Fruit fly (Drosophila melanogaster): ENCODE results near the gene Atet.

Atet gene

DNA sequence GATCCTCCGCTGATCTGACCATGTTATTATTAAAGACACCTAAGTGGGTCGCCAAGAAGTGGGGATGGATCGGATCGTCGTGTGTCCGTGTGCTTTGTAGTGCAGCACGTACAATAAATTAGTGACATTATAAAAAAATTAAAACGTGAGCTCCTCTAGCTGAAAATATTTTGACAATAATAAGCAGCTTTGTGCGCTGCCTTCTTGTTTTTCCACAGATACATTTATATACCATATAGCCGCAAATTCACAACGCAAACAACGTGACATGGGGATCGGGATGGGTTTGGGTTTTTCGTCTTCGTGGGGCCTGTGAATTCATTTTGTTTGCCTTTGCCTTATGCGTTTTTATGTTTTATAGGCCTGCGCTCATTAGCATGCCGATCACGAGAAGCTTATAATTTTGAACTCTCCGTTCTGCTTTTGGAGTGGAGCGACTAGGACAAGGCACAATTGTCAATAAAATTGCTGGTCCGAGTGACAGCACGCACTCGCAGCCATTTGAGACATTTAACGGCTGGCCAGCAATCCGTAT is 32.1 kb downstream of the Atet start:
- TF ChIP-seq kni (GFP tag; optimal IDR thresholded peaks at IDR 0.05) (peak; percentile 88), Hr78 (GFP tag; optimal IDR thresholded peaks at IDR 0.05) (peak in 1 of 2 experiments; percentile 57), CG17612 (GFP tag; IDR thresholded peaks at IDR 0.05) (0 out of 2 replicates have a peak, but pooled peaks have one; percentile 29), dm (GFP tag; optimal IDR thresholded peaks at IDR 0.05) (no peak), sens (GFP tag) (peak; percentile 73), CG11696 (GFP tag; IDR thresholded peaks at IDR 0.05) (no peak), Med (GFP tag) (peak; percentile 2), vvl (GFP tag; IDR thresholded peaks at IDR 0.05) (peak; percentile 52; the same call in 1 of the 2 replicates), chinmo (GFP tag; IDR thresholded peaks at IDR 0.05; ENCODE audit: partially characterized antibody) (0 out of 4 replicates have a peak, but pooled peaks have one; percentile 59)

dm6 chr2L:4366652-4367051 is 32.9 kb downstream of the Atet start:
- TF ChIP-seq cad (GFP tag; optimal IDR thresholded peaks at IDR 0.05) (peak; percentile 68), CG10274 (GFP tag; optimal IDR thresholded peaks at IDR 0.05) (no peak), CG4424 (GFP tag; optimal IDR thresholded peaks at IDR 0.05) (no peak), Six4 (GFP tag; optimal IDR thresholded peaks at IDR 0.05) (no peak), Usf (GFP tag; optimal IDR thresholded peaks at IDR 0.05) (no peak), Deaf1 (tag; optimal IDR thresholded peaks at IDR 0.05) (no peak), Hr78 (GFP tag; optimal IDR thresholded peaks at IDR 0.05) (no peak), HLH3B (GFP tag; IDR thresholded peaks at IDR 0.05) (no peak), CG15479 (GFP tag; optimal IDR thresholded peaks at IDR 0.05) (peak; percentile 95), tll (GFP tag; optimal IDR thresholded peaks at IDR 0.05) (peak in 1 of 2 experiments; percentile 86), Ptx1 (GFP tag; IDR thresholded peaks at IDR 0.05) (no peak), pum (GFP tag; optimal IDR thresholded peaks at IDR 0.05) (no peak), twi (tag; optimal IDR thresholded peaks at IDR 0.05) (peak; percentile 88), zen (tag; optimal IDR thresholded peaks at IDR 0.05) (peak; percentile 88), schlank (tag; optimal IDR thresholded peaks at IDR 0.05) (no peak), lola (GFP tag; optimal IDR thresholded peaks at IDR 0.05) (no peak), CG2678 (tag; optimal IDR thresholded peaks at IDR 0.05) (no peak), wor (GFP tag; IDR thresholded peaks at IDR 0.05) (no peak)

dm6 chr2L:4368553-4369268 is 35.0 kb downstream of the Atet start:
- TF ChIP-seq cad (GFP tag; optimal IDR thresholded peaks at IDR 0.05) (peak; percentile 95), Doc3 (GFP tag; IDR thresholded peaks at IDR 0.05; ENCODE audit: partially characterized antibody) (no peak), gro (GFP tag; optimal IDR thresholded peaks at IDR 0.05) (no peak), p53 (GFP tag; optimal IDR thresholded peaks at IDR 0.05) (no peak), CG15479 (GFP tag; optimal IDR thresholded peaks at IDR 0.05) (peak; percentile 99), da (GFP tag; optimal IDR thresholded peaks at IDR 0.05) (no peak), CG2889 (GFP tag; IDR thresholded peaks at IDR 0.05) (no peak), Kr (GFP tag; optimal IDR thresholded peaks at IDR 0.05) (peak; percentile 70), zen (tag; optimal IDR thresholded peaks at IDR 0.05) (peak; percentile 93), Ets97D (GFP tag; optimal IDR thresholded peaks at IDR 0.05) (no peak), so (GFP tag; IDR thresholded peaks at IDR 0.05) (peak; percentile 47; the same call in 1 of the 3 replicates), tll (GFP tag; optimal IDR thresholded peaks at IDR 0.05) (peak in 1 of 2 experiments; percentile 89), ac (GFP tag; optimal IDR thresholded peaks at IDR 0.05) (peak; percentile 1), CG17361 (GFP tag; IDR thresholded peaks at IDR 0.05) (peak; percentile 27; the same call in 1 of the 3 replicates), odd (GFP tag; optimal IDR thresholded peaks at IDR 0.05) (peak; percentile 25), CG10274 (GFP tag; optimal IDR thresholded peaks at IDR 0.05) (peak; percentile 5), CG8924 (tag; optimal IDR thresholded peaks at IDR 0.05) (peak; percentile 28), Stat92E (GFP tag; optimal IDR thresholded peaks at IDR 0.05) (peak in 1 of 3 experiments; percentile 68), twi (tag; optimal IDR thresholded peaks at IDR 0.05) (peak; percentile 59), prd (optimal IDR thresholded peaks at IDR 0.05) (no peak), prd (GFP tag; IDR thresholded peaks at IDR 0.05) (peak; percentile 71; the same call in 2 of the 3 replicates), D (optimal IDR thresholded peaks at IDR 0.05) (peak; percentile 87), D (GFP tag; optimal IDR thresholded peaks at IDR 0.05) (peak; percentile 4), Hr78 (GFP tag; optimal IDR thresholded peaks at IDR 0.05) (peak in 1 of 2 experiments; percentile 29), NC2α (GFP tag; optimal IDR thresholded peaks at IDR 0.05) (no peak)

Data from whole organism, embryonic.